Fruit fly (Drosophila melanogaster): ENCODE data around the gene CG4669.

Gene CG4669

DNA sequence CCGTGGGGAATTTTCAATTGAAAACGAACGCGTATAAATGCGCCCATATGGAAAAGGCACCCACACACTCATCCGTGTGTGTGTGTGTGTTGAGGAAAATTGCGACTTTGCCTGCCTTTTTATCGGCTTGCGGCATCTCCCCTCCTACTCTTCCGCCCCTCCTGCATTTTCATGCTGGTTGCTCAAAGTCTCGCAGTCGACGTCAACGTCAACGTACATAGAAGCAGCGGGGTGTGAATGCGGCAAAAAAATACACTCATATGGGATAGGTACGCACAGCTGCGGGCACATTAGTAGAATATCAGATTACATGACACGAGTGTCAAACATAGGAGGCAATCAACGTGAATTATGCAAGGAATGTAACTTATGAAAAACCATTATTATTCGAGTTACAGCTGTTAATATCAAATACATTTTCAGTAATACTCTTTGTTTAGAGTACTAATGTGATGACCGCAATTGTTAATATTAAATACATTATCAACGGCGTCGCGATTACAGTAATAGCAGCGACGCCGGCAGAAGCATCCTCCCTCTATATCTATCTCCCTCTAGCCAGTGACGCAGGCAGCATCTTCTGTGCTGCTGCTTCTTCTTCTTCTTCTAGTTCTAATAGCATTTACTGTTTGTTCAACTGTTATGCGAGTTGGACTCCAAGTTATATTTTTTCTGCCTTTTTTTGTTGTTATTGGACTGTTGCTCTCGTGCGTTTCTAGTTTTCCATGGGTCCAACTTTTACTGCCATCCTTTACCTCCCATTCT is 47.3 kb upstream of the CG4669 start (continued):
- TF ChIP-seq amos (GFP tag; IDR thresholded peaks at IDR 0.05; ENCODE audit: partially characterized antibody) (no peak), sob (GFP tag; IDR thresholded peaks at IDR 0.05) (peak; percentile 86), CG32767 (GFP tag; IDR thresholded peaks at IDR 0.05) (peak; percentile 84), Usf (GFP tag; optimal IDR thresholded peaks at IDR 0.05) (peak; percentile 85), fu2 (GFP tag; optimal IDR thresholded peaks at IDR 0.05) (peak; percentile 67), CG13775 (GFP tag; optimal IDR thresholded peaks at IDR 0.05) (peak; percentile 79), so (GFP tag; IDR thresholded peaks at IDR 0.05) (peak; percentile 90), HLH3B (GFP tag; IDR thresholded peaks at IDR 0.05) (peak; percentile 88), dati (GFP tag; IDR thresholded peaks at IDR 0.05) (peak; percentile 88), MBD-R2 (GFP tag; IDR thresholded peaks at IDR 0.05) (peak; percentile 64; the same call in 1 of the 2 replicates), Camta (GFP tag; optimal IDR thresholded peaks at IDR 0.05) (peak; percentile 81), hth (optimal IDR thresholded peaks at IDR 0.05) (no peak), CG13296 (GFP tag; optimal IDR thresholded peaks at IDR 0.05) (peak; percentile 71), CG1233 (GFP tag; optimal IDR thresholded peaks at IDR 0.05) (peak; percentile 80), Mad (GFP tag; optimal IDR thresholded peaks at IDR 0.05) (peak; percentile 77), jumu (GFP tag; optimal IDR thresholded peaks at IDR 0.05) (peak; percentile 89), CG5180 (GFP tag; optimal IDR thresholded peaks at IDR 0.05) (peak; percentile 67), CG3726 (GFP tag; IDR thresholded peaks at IDR 0.05) (peak; percentile 82), tx (GFP tag; optimal IDR thresholded peaks at IDR 0.05) (peak; percentile 77), wdn (GFP tag; IDR thresholded peaks at IDR 0.05) (peak; percentile 71), CG4707 (GFP tag; optimal IDR thresholded peaks at IDR 0.05) (peak; percentile 80), vvl (GFP tag; IDR thresholded peaks at IDR 0.05) (peak; percentile 95), HLH54F (GFP tag; optimal IDR thresholded peaks at IDR 0.05) (peak; percentile 83), wor (GFP tag; IDR thresholded peaks at IDR 0.05) (peak; percentile 80), disco-r (GFP tag; optimal IDR thresholded peaks at IDR 0.05) (peak; percentile 73), Dfd (GFP tag; optimal IDR thresholded peaks at IDR 0.05) (no peak), CG15269 (tag; optimal IDR thresholded peaks at IDR 0.05) (peak; percentile 83), CG4424 (GFP tag; optimal IDR thresholded peaks at IDR 0.05) (peak; percentile 90), H2.0 (GFP tag; IDR thresholded peaks at IDR 0.05) (peak; percentile 92), maf-S (GFP tag; optimal IDR thresholded peaks at IDR 0.05) (peak; percentile 78), CG12155 (GFP tag; optimal IDR thresholded peaks at IDR 0.05) (peak; percentile 79), crc (GFP tag; optimal IDR thresholded peaks at IDR 0.05) (peak; percentile 87), CG1603 (tag; optimal IDR thresholded peaks at IDR 0.05) (peak; percentile 98), NK7.1 (GFP tag; optimal IDR thresholded peaks at IDR 0.05) (peak; percentile 67), pzg (GFP tag; optimal IDR thresholded peaks at IDR 0.05) (no peak), Pdp1 (GFP tag; optimal IDR thresholded peaks at IDR 0.05) (peak; percentile 89 to 90), CG11085 (GFP tag; IDR thresholded peaks at IDR 0.05) (peak; percentile 66), sim (GFP tag; IDR thresholded peaks at IDR 0.05) (peak; percentile 88), btn (GFP tag; optimal IDR thresholded peaks at IDR 0.05) (peak; percentile 76), TFAM (GFP tag; optimal IDR thresholded peaks at IDR 0.05) (peak; percentile 68), CG10431 (GFP tag; optimal IDR thresholded peaks at IDR 0.05) (peak; percentile 59), CG10321 (GFP tag; IDR thresholded peaks at IDR 0.05) (peak; percentile 38; the same call in 1 of the 2 replicates), CG15696 (tag; optimal IDR thresholded peaks at IDR 0.05) (peak; percentile 75), CG30403 (GFP tag; optimal IDR thresholded peaks at IDR 0.05) (peak; percentile 86), CG7963 (GFP tag; IDR thresholded peaks at IDR 0.05; ENCODE audit: partially characterized antibody) (no peak), MESR4 (GFP tag; optimal IDR thresholded peaks at IDR 0.05) (peak; percentile 36), CG1602 (GFP tag; optimal IDR thresholded peaks at IDR 0.05) (peak; percentile 81), sens-2 (GFP tag; IDR thresholded peaks at IDR 0.05) (peak; percentile 82), inv (GFP tag; IDR thresholded peaks at IDR 0.05; ENCODE audit: partially characterized antibody) (no peak), Vsx1 (GFP tag; optimal IDR thresholded peaks at IDR 0.05) (peak; percentile 71)

All from whole organism, embryonic.